Fruit fly (Drosophila melanogaster) whole organism, embryonic: ENCODE measurements around the gene hry.
A peak's percentile ranks its signal among the peaks of the same experiment; 100 is the strongest.

Experiments
- CG10979 ChIP-seq: fragments of 200-800 bp; sonication (Bioruptor generic); optimal IDR thresholded peaks from 2 replicates; lab custom pipeline; 2018; ENCODE audit warnings: missing biosample characterization, mild to moderate bottlenecking, missing genetic modification characterization, moderate library complexity
- CG11247 ChIP-seq: fragments of 200-800 bp; sonication (Bioruptor generic); IDR thresholded peaks from 2 replicates; pipeline ENCODE4 v1.3.6; 2022; ENCODE audit warnings: missing biosample characterization, missing genetic modification characterization
- CG12391 ChIP-seq: fragments of 200-800 bp; sonication (Bioruptor generic); optimal IDR thresholded peaks from 3 replicates; lab custom pipeline; 2018; ENCODE audit warnings: missing biosample characterization, mild to moderate bottlenecking, missing genetic modification characterization, moderate library complexity
- CG12659 ChIP-seq: fragments of 200-800 bp; sonication (Bioruptor generic); optimal IDR thresholded peaks from 3 replicates; lab custom pipeline; 2017; ENCODE audit warnings: mild to moderate bottlenecking, missing biosample characterization, missing genetic modification reagents, missing genetic modification characterization
- CG1647 ChIP-seq: fragments of 200-800 bp; sonication (Bioruptor generic); optimal IDR thresholded peaks from 3 replicates; lab custom pipeline; 2016; ENCODE audit warnings: missing biosample characterization, missing genetic modification characterization
- CG16813 ChIP-seq: fragments of 200-800 bp; sonication (Bioruptor generic); IDR thresholded peaks from 3 replicates; pipeline ENCODE4 v1.3.6; 2022; ENCODE audit warnings: missing biosample characterization, missing genetic modification characterization; ENCODE audit not compliant: partially characterized antibody
- CG17361 ChIP-seq: fragments of 200-800 bp; sonication (Bioruptor generic); IDR thresholded peaks from 3 replicates; pipeline ENCODE4 v1.3.6; 2022; ENCODE audit warnings: missing biosample characterization, missing genetic modification characterization
- CG17802 ChIP-seq: fragments of 200-800 bp; sonication (Bioruptor generic); optimal IDR thresholded peaks from 2 replicates; lab custom pipeline; 2018; ENCODE audit warnings: missing biosample characterization, mild to moderate bottlenecking, missing genetic modification characterization, moderate library complexity
- CG18262 ChIP-seq: fragments of 200-800 bp; optimal IDR thresholded peaks from 3 replicates; lab custom pipeline; 2019; ENCODE audit warnings: missing biosample characterization, mild to moderate bottlenecking, missing genetic modification characterization, moderate library complexity
- CG1832 ChIP-seq: fragments of 200-800 bp; sonication (Bioruptor generic); optimal IDR thresholded peaks from 2 replicates; lab custom pipeline; 2017; ENCODE audit warnings: missing biosample characterization, mild to moderate bottlenecking, missing genetic modification characterization, inconsistent platforms
- CG18764 ChIP-seq: fragments of 200-800 bp; sonication (Bioruptor generic); optimal IDR thresholded peaks from 3 replicates; lab custom pipeline; 2016; ENCODE audit warnings: missing biosample characterization, missing genetic modification characterization
- CG32532 ChIP-seq: fragments of 200-800 bp; sonication (Bioruptor generic); IDR thresholded peaks from 2 replicates; pipeline ENCODE4 v1.3.6; 2022; ENCODE audit warnings: missing biosample characterization, missing genetic modification characterization
- CG4282 ChIP-seq: fragments of 200-800 bp; sonication (Bioruptor generic); optimal IDR thresholded peaks from 2 replicates; lab custom pipeline; 2016; ENCODE audit warnings: missing biosample characterization, missing genetic modification characterization
- CG4820 ChIP-seq: fragments of 200-800 bp; sonication (Bioruptor generic); optimal IDR thresholded peaks from 3 replicates; lab custom pipeline; 2016; ENCODE audit warnings: missing biosample characterization, missing genetic modification characterization
- CG6175 ChIP-seq: fragments of 200-800 bp; sonication (Bioruptor generic); IDR thresholded peaks from 3 replicates; pipeline ENCODE4 v1.3.6; 2022; ENCODE audit warnings: missing biosample characterization, missing genetic modification characterization
- CG6254 ChIP-seq: fragments of 200-800 bp; sonication (Bioruptor generic); optimal IDR thresholded peaks from 3 replicates; lab custom pipeline; 2017; ENCODE audit warnings: mild to moderate bottlenecking, missing biosample characterization, missing genetic modification reagents, missing genetic modification characterization
- CG6272 ChIP-seq: fragments of 200-800 bp; sonication (Bioruptor generic); IDR thresholded peaks from 2 replicates; pipeline ENCODE4 v1.3.6; 2022; ENCODE audit warnings: missing biosample characterization, missing genetic modification characterization
- CG6791 ChIP-seq: fragments of 200-800 bp; sonication (Bioruptor generic); IDR thresholded peaks from 3 replicates; pipeline ENCODE4 v1.3.6; 2022; ENCODE audit warnings: missing biosample characterization, missing genetic modification characterization; ENCODE audit not compliant: partially characterized antibody
- CG7556 ChIP-seq: fragments of 200-800 bp; sonication (Bioruptor generic); optimal IDR thresholded peaks from 2 replicates; lab custom pipeline; 2017; ENCODE audit warnings: missing biosample characterization, mild to moderate bottlenecking, missing genetic modification characterization
- D19A ChIP-seq: fragments of 200-800 bp; optimal IDR thresholded peaks from 3 replicates; lab custom pipeline; 2019; ENCODE audit warnings: missing biosample characterization, mild to moderate bottlenecking, missing genetic modification characterization, moderate library complexity
- Eip74EF ChIP-seq, 2 experiments: fragments of 200-800 bp in 1 of 2; fragments of >200 bp in 1 of 2; sonication (Bioruptor generic) in 1 of 2; optimal IDR thresholded peaks; 2 replicates each; lab custom pipeline; 2017 to 2019; ENCODE audit warnings: missing biosample characterization in 2 of 2, missing genetic modification characterization in 2 of 2, mild to moderate bottlenecking in 1 of 2, moderate library complexity in 1 of 2
- HmgZ ChIP-seq: fragments of 200-800 bp; sonication (Bioruptor generic); optimal IDR thresholded peaks from 2 replicates; lab custom pipeline; 2018; ENCODE audit warnings: missing biosample characterization, mild to moderate bottlenecking, missing genetic modification characterization
- Lim3 ChIP-seq: fragments of 200-800 bp; sonication (Bioruptor generic); IDR thresholded peaks from 2 replicates; pipeline ENCODE4 v1.3.6; 2022; ENCODE audit warnings: missing biosample characterization, missing genetic modification characterization
- Med ChIP-seq: fragments of 200-800 bp; sonication (Bioruptor generic); peaks from one replicate; lab custom pipeline; 2016; ENCODE audit warnings: missing biosample characterization, missing genetic modification characterization, mild to moderate bottlenecking, inconsistent platforms, moderate library complexity
- Rfx ChIP-seq: fragments of 200-800 bp; sonication (Bioruptor generic); IDR thresholded peaks from 2 replicates; pipeline ENCODE4 v1.3.6; 2022; ENCODE audit warnings: missing biosample characterization, missing genetic modification characterization
- Sin3A ChIP-seq: fragments of >200 bp; optimal IDR thresholded peaks from 2 replicates; lab custom pipeline; 2018
- Ssrp ChIP-seq: fragments of 200-800 bp; sonication (Bioruptor generic); optimal IDR thresholded peaks from 2 replicates; lab custom pipeline; 2018; ENCODE audit warnings: missing biosample characterization, mild to moderate bottlenecking, missing genetic modification characterization, moderate library complexity
- Xbp1 ChIP-seq: fragments of 200-800 bp; sonication (Bioruptor generic); optimal IDR thresholded peaks from 3 replicates; lab custom pipeline; 2016; ENCODE audit warnings: missing biosample characterization, mild to moderate bottlenecking, missing genetic modification characterization
- amos ChIP-seq: fragments of 200-800 bp; sonication (Bioruptor generic); IDR thresholded peaks from 2 replicates; pipeline ENCODE4 v1.3.6; 2022; ENCODE audit warnings: missing biosample characterization, missing genetic modification characterization; ENCODE audit not compliant: partially characterized antibody
- dpn ChIP-seq, 2 experiments: fragments of 200-800 bp; sonication (Bioruptor generic); optimal IDR thresholded peaks; 3 replicates each; lab custom pipeline; 2016; ENCODE audit warnings: missing biosample characterization in 2 of 2, missing genetic modification characterization in 2 of 2
- exex ChIP-seq: fragments of 200-800 bp; sonication (Bioruptor generic); optimal IDR thresholded peaks from 4 replicates; lab custom pipeline; 2018; ENCODE audit warnings: missing biosample characterization, mild to moderate bottlenecking, missing genetic modification characterization, moderate library complexity
- fd64A ChIP-seq: fragments of 200-800 bp; sonication (Bioruptor generic); optimal IDR thresholded peaks from 3 replicates; lab custom pipeline; 2018; ENCODE audit warnings: missing biosample characterization, mild to moderate bottlenecking, missing genetic modification characterization
- h ChIP-seq: fragments of >200 bp; optimal IDR thresholded peaks from 2 replicates; lab custom pipeline; 2017
- ham ChIP-seq: fragments of 200-800 bp; sonication (Bioruptor generic); IDR thresholded peaks from 2 replicates; pipeline ENCODE4 v1.3.6; 2022; ENCODE audit warnings: missing biosample characterization, missing genetic modification characterization
- kay ChIP-seq: fragments of 200-800 bp; sonication (Bioruptor generic); optimal IDR thresholded peaks from 2 replicates; lab custom pipeline; 2016; ENCODE audit warnings: missing biosample characterization, missing genetic modification characterization
- lab ChIP-seq: fragments of 200-800 bp; sonication (Bioruptor generic); optimal IDR thresholded peaks from 3 replicates; lab custom pipeline; 2017; ENCODE audit warnings: missing biosample characterization, missing genetic modification characterization, mild to moderate bottlenecking, moderate library complexity, missing genetic modification reagents
- mam ChIP-seq: fragments of 200-800 bp; sonication (Bioruptor generic); optimal IDR thresholded peaks from 3 replicates; lab custom pipeline; 2016; ENCODE audit warnings: missing biosample characterization, missing genetic modification characterization
- mirr ChIP-seq: fragments of 200-800 bp; sonication (Bioruptor generic); optimal IDR thresholded peaks from 3 replicates; lab custom pipeline; 2018; ENCODE audit warnings: missing biosample characterization, mild to moderate bottlenecking, missing genetic modification characterization
- nmo ChIP-seq: fragments of 200-800 bp; sonication (Bioruptor generic); optimal IDR thresholded peaks from 2 replicates; lab custom pipeline; 2018; ENCODE audit warnings: missing biosample characterization, mild to moderate bottlenecking, missing genetic modification characterization, moderate library complexity
- oc ChIP-seq: fragments of 200-800 bp; sonication (Bioruptor generic); optimal IDR thresholded peaks from 2 replicates; lab custom pipeline; 2018; ENCODE audit warnings: missing biosample characterization, mild to moderate bottlenecking, missing genetic modification characterization, moderate library complexity
- salm ChIP-seq: fragments of 200-800 bp; sonication (Bioruptor generic); optimal IDR thresholded peaks from 2 replicates; lab custom pipeline; 2018; ENCODE audit warnings: missing biosample characterization, mild to moderate bottlenecking, missing genetic modification characterization
- sens ChIP-seq: fragments of 200-800 bp; sonication (Bioruptor generic); peaks from one replicate; lab custom pipeline; 2016; ENCODE audit warnings: missing biosample characterization, missing genetic modification characterization
- slbo ChIP-seq: fragments of 200-800 bp; sonication (Bioruptor generic); IDR thresholded peaks from 2 replicates; pipeline ENCODE4 v1.3.6; 2022; ENCODE audit warnings: missing biosample characterization, missing genetic modification characterization
- slp2 ChIP-seq: fragments of 200-800 bp; sonication (Bioruptor generic); optimal IDR thresholded peaks from 2 replicates; lab custom pipeline; 2016; ENCODE audit warnings: missing biosample characterization, missing genetic modification characterization
- stc ChIP-seq: fragments of 200-800 bp; sonication (Bioruptor generic); IDR thresholded peaks from 2 replicates; pipeline ENCODE4 v1.3.6; 2022; ENCODE audit warnings: missing biosample characterization, missing genetic modification characterization
- tio ChIP-seq: fragments of 200-800 bp; sonication (Bioruptor generic); optimal IDR thresholded peaks from 2 replicates; lab custom pipeline; 2017; ENCODE audit warnings: missing biosample characterization, missing genetic modification characterization, inconsistent platforms
- vvl ChIP-seq: fragments of 200-800 bp; sonication (Bioruptor generic); IDR thresholded peaks from 2 replicates; pipeline ENCODE4 v1.3.6; 2022; ENCODE audit warnings: missing biosample characterization, missing genetic modification characterization

hry gene

DNA sequence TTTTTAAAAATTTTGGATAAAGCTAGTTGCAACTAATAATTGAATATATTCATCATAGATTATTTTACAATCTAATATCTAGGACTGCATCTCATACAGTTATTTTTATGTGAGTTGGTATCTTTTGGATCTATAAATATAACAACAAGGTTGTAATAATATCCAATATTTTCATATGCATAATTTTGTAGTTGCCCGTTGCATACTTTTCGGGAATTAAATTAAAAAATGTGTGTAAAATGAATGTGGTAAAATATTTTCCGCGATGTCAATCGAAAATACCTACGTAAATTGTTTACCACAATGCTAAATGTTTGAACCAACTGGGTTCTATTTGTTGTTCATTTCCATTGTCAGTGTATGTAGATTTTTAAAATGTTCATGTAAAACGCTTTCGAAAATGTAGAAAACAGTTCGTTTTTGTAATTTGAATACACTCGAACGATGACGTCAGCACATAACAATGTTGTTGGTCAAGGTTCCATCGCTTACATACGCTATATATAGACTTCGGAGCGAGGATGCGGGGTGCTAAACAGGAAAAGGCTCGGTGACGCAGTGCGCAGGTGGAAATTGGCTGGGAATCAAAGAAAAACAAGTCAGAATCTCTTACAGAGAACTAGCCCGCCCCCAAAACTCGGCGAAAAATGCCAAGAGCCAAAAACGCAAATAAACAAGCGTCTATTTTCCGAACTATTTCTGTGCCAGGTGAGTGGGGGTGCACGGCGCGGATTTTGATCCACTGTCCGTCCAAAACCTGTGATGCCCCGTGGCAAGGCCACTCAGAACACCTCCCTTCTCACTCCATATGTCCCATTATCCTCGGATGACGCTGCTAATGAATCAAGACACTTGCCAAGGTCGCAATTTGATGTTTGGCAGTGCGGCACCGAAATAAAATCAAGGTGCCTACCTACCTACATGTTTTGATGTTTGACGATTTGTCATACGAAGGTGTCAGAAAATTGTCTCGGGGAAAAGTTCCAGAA is 47.4 kb upstream of the hry start (continued):
- TF ChIP-seq Med (GFP tag; lab: Kevin White, UChicago), result peak; percentile 26
- TF ChIP-seq CG16813 (GFP tag; lab: Robert Waterston, UW), result peak; percentile 49; the same call in 2 of the 3 replicates
- TF ChIP-seq vvl (GFP tag; lab: Robert Waterston, UW), result peak; percentile 27; the same call in 1 of the 2 replicates
- peak; percentile 18 for TF ChIP-seq HmgZ (tag; lab: Kevin White, UChicago)
- peak; percentile 41 for TF ChIP-seq kay (GFP tag; lab: Kevin White, UChicago)
- 0 out of 3 replicates have a peak, but pooled peaks have one; percentile 67 for TF ChIP-seq CG6175 (GFP tag; lab: Robert Waterston, UW)
- TF ChIP-seq slbo, result no peak

dm6 chr3L:8628964-8629363 is 46.6 kb upstream of the hry start:
- TF ChIP-seq sens (GFP tag; lab: Kevin White, UChicago), result peak; percentile 88
- TF ChIP-seq CG1832, result no peak
- TF ChIP-seq CG1647, result no peak
- TF ChIP-seq CG12659 (GFP tag; lab: Kevin White, UChicago), result peak; percentile 45
- TF ChIP-seq fd64A (GFP tag; lab: Kevin White, UChicago), result no peak
- TF ChIP-seq CG4282, result no peak
- TF ChIP-seq mirr (GFP tag; lab: Kevin White, UChicago), result no peak
- peak; percentile 84 for TF ChIP-seq CG17361
- TF ChIP-seq Rfx (GFP tag; lab: Robert Waterston, UW), result peak; percentile 80
- TF ChIP-seq CG4820 (GFP tag; lab: Kevin White, UChicago), result no peak
- no peak for TF ChIP-seq HmgZ (tag; lab: Kevin White, UChicago)
- peak; percentile 38 for TF ChIP-seq CG7556
- peak; percentile 87 for TF ChIP-seq CG18262 (tag; lab: Kevin White, UChicago)
- peak; percentile 78 for TF ChIP-seq CG32532 (GFP tag; lab: Robert Waterston, UW)
- TF ChIP-seq CG11247 (GFP tag; lab: Robert Waterston, UW), result peak; percentile 57
- no peak for TF ChIP-seq slp2 (GFP tag; lab: Kevin White, UChicago)
- TF ChIP-seq Eip74EF (GFP tag; optimal IDR thresholded peaks at IDR 0.05; lab: Kevin White, UChicago), result peak in 1 of 2 experiments; percentile 63
- TF ChIP-seq CG12391 (tag; lab: Kevin White, UChicago), result peak; percentile 63
- TF ChIP-seq amos, result no peak
- no peak for TF ChIP-seq Lim3 (GFP tag; lab: Robert Waterston, UW)
- TF ChIP-seq nmo (GFP tag; lab: Kevin White, UChicago), result peak; percentile 91
- TF ChIP-seq CG6272 (GFP tag; lab: Robert Waterston, UW), result peak; percentile 82
- no peak for TF ChIP-seq mam
- peak; percentile 82 for TF ChIP-seq CG10979 (tag; lab: Kevin White, UChicago)
- TF ChIP-seq Xbp1 (GFP tag; lab: Kevin White, UChicago), result peak; percentile 50
- TF ChIP-seq Ssrp (tag; lab: Kevin White, UChicago), result peak; percentile 42
- TF ChIP-seq ham (GFP tag; lab: Robert Waterston, UW), result no peak
- peak; percentile 13 for TF ChIP-seq tio (GFP tag; lab: Kevin White, UChicago)
- TF ChIP-seq salm, result no peak
- TF ChIP-seq h, result no peak
- TF ChIP-seq CG6791 (GFP tag; lab: Robert Waterston, UW), result no peak
- peak; percentile 5 for TF ChIP-seq CG17802 (tag; lab: Kevin White, UChicago)
- TF ChIP-seq lab, result peak; percentile 73
- peak; percentile 61 for TF ChIP-seq D19A (tag; lab: Kevin White, UChicago)
- TF ChIP-seq exex (tag; lab: Kevin White, UChicago), result no peak
- peak; percentile 82 for TF ChIP-seq stc (GFP tag; lab: Robert Waterston, UW)
- TF ChIP-seq CG18764 (GFP tag; lab: Kevin White, UChicago), result peak; percentile 19
- no peak for TF ChIP-seq oc (tag; lab: Kevin White, UChicago)
- TF ChIP-seq dpn (GFP tag; optimal IDR thresholded peaks at IDR 0.05; lab: Kevin White, UChicago), result peak in 1 of 2 experiments; percentile 48
- no peak for TF ChIP-seq CG6254 (GFP tag; lab: Kevin White, UChicago)
- TF ChIP-seq Sin3A (lab: Kevin White, UChicago), result no peak
